Worm (Caenorhabditis elegans) whole organism, L1 larva: ENCODE measurements around the gene R04D3.2.

ENCODE experiments used
- ama-1 ChIP-seq: fragments of 150-350 bp; optimal IDR thresholded peaks from 2 replicates; lab custom pipeline; 2014
- ceh-88 ChIP-seq: fragments of 200-800 bp; sonication (Bioruptor generic); IDR thresholded peaks from 2 replicates; pipeline ENCODE4 v1.3.6; 2022; ENCODE audit warnings: missing genetic modification characterization, missing compliant biosample characterization
- elt-3 ChIP-seq, 6 experiments: fragments of 150-350 bp in 1 of 6; sonication (generic microtip); optimal IDR thresholded peaks; 2 replicates each; lab custom pipeline; 2017 to 2018; ENCODE audit warnings: missing biosample characterization in 6 of 6, missing genetic modification characterization in 6 of 6, inconsistent platforms in 1 of 6
- hlh-4 ChIP-seq: sonication (generic microtip); optimal IDR thresholded peaks from 2 replicates; lab custom pipeline; 2016; ENCODE audit warnings: mild to moderate bottlenecking, missing genetic modification characterization, missing compliant biosample characterization
- isw-1 ChIP-seq: fragments of 200-800 bp; sonication (Bioruptor generic); IDR thresholded peaks from 2 replicates; pipeline ENCODE4 v1.3.6; 2022; ENCODE audit warnings: missing genetic modification characterization, missing compliant biosample characterization
- jun-1 ChIP-seq: fragments of 150-350 bp; optimal IDR thresholded peaks from 2 replicates; lab custom pipeline; 2014; ENCODE audit warnings: missing biosample characterization, missing genetic modification reagents, missing genetic modification characterization
- lin-39 ChIP-seq: fragments of 150-350 bp; optimal IDR thresholded peaks from 2 replicates; lab custom pipeline; 2014; ENCODE audit warnings: missing biosample characterization, missing genetic modification reagents, missing genetic modification characterization
- lir-3 ChIP-seq: sonication (generic microtip); optimal IDR thresholded peaks from 2 replicates; lab custom pipeline; 2016; ENCODE audit warnings: mild to moderate bottlenecking, missing genetic modification characterization, moderate library complexity, missing compliant biosample characterization; ENCODE audit not compliant: poor library complexity
- nhr-71 ChIP-seq: sonication (generic microtip); optimal IDR thresholded peaks from 2 replicates; lab custom pipeline; 2016; ENCODE audit warnings: mild to moderate bottlenecking, missing genetic modification characterization, moderate library complexity, missing compliant biosample characterization
- tbx-2 ChIP-seq: sonication (generic microtip); optimal IDR thresholded peaks from 2 replicates; lab custom pipeline; 2016; ENCODE audit warnings: missing genetic modification characterization, missing compliant biosample characterization
- zag-1 ChIP-seq: fragments of 150-350 bp; optimal IDR thresholded peaks from 2 replicates; lab custom pipeline; 2014; ENCODE audit warnings: missing biosample characterization, missing genetic modification characterization

DNA sequence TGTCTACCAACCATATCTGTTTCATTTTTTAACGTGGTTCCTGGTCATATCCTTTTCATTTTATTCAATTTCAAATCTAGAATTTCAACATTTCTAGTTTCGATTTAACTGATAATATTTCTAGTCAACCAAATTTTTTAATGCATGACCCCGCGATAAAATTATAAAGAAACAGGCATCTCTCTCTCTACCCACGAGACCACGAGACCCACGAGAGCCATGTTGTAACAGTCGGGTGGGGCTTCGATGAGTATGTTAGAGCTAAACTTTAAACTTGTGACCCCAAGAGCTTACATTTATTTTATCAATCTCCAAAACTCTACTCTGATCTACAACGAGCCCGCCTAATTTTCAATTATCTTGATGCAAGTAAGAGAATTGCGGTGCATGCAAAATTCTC lies 31.9 kb upstream of the R04D3.2 start:
- TF ChIP-seq zag-1 (tag; lab: Kevin White, UChicago) (no peak), elt-3 (tag; optimal IDR thresholded peaks at IDR 0.05; lab: Kevin White, UChicago) (no peak), lin-39 (tag; lab: Kevin White, UChicago) (no peak), ama-1 (lab: Kevin White, UChicago) (no peak), ceh-88 (GFP tag; lab: Robert Waterston, UW) (no peak), isw-1 (GFP tag; lab: Robert Waterston, UW) (no peak), lir-3 (tag; lab: Kevin White, UChicago) (no peak), tbx-2 (tag; lab: Kevin White, UChicago) (no peak), jun-1 (tag; lab: Kevin White, UChicago) (no peak), hlh-4 (tag; lab: Kevin White, UChicago) (no peak), nhr-71 (tag; lab: Kevin White, UChicago) (peak; percentile 54)
